Worm (Caenorhabditis elegans) whole organism, dauer: ENCODE results near the gene F55C5.10.

Experiments used
- unc-62 ChIP-seq: sonication (generic microtip); optimal IDR thresholded peaks from 2 replicates; lab custom pipeline; 2017; ENCODE audit warnings: missing biosample characterization, missing genetic modification reagents, missing genetic modification characterization

The F55C5.10 gene

DNA sequence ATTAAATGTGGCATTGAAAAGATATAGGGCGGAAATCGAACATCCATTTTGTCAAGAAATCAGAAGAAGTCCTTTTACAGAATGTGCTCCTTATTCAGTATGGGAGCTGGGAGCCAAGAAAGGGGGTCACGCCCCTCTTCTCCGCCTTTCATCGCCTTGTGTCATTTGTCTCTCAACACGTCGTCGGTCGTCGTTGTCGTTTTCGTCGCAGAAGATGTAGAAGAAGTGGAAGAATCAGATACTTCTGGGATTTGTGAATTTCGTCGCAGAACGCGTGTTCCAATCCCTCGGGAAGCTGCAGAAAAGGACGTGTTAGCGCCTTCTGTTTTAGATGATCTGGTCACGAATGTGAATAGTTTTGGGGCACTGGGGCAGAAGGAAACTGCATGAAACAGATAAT, 6.3 kb upstream of the F55C5.10 start, which contains the start of gene bnc-1:
Gene bnc-1 (minus strand): TSS at position 101 of the 400 bp plus-strand sequence.
- no peak for TF ChIP-seq unc-62 (GFP tag; lab: Kevin White, UChicago)

DNA sequence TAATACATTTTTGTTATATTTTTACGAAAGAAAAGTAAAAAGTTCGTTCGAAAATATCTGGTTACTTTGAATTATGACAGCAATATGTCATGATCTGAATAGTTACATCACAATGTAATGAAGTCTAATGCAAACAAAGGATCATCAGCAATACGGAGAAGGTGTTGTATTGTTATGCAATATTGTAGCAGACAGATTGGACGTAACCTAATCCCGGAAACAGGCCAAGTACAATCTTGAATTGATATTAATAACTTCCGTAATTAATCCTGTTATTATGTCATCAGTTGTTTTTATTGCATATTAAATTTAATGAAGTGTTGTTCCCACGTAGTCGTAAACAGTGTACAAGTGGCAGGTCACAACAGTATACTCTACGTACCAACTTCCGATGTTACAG, 1.8 kb upstream of the F55C5.10 start:
- no peak for TF ChIP-seq unc-62 (GFP tag; lab: Kevin White, UChicago)

DNA sequence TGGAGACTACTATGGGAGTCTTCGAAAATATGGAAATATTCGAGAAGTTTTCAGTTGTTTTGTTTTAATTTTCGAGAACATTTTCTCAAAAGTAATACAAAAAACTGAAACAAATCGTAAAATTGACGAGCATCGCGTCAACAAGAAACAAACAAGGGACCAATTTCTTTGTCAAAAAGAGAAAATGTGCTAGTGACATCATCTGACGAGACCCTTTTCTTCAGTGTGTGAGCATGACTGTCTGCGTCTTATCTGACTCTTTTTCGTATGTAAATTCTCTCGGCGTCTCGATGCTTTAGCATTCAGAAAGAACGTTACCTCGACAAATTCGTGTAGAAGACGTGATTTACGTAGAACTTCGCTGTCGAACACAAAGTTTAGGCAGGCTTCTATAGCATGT, 4.4 kb downstream of the F55C5.10 start:
- no peak for TF ChIP-seq unc-62 (GFP tag; lab: Kevin White, UChicago)

DNA sequence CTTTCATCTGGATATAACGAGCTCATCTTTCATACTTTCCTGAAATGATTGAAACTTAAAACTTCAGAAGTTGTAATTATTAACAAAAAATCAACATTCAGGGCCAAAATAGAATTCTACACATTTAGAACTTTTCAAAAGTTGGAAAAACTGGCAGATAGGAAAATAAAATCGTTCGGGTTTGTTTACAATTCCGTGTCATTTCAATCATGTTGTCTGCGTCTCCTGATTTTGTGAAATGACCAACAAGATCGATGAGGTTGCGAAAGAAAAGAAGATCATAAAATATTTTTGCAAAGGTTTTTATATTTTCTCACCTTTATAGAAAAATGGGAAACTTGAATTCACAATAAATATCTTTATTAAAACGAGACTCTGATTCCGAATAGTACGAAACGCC, 5.3 kb downstream of the F55C5.10 start, which contains the start of gene rskd-1:
Gene rskd-1 (minus strand): TSS at position 39 of the 400 bp plus-strand sequence.
- TF ChIP-seq unc-62 (GFP tag; lab: Kevin White, UChicago) = no peak

DNA sequence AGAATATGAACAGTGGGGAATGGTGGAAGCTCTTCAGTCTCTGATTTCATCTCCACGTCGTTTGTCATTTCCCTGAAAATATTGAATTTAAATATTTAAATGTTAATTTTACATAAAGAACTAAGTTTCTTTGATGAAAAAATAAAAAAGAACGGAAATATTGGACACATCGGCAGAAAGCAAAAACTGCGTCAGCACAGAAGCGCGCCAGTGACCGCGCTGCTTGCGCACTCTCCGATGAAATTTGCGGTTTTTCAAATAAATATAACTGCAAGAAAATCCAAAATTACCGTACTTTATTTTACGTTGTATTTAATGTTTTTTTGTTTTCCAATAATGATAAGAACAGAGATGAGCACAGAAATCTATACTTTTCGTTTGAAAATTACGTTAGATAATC, 8.3 kb downstream of the F55C5.10 start, which contains the start of the genes srpa-68 and srh-16:
Gene srpa-68 (minus strand): TSS at position 72 of the 400 bp plus-strand sequence.
Gene srh-16 (plus strand): TSS at position 275 of the 400 bp plus-strand sequence.
- no peak for TF ChIP-seq unc-62 (GFP tag; lab: Kevin White, UChicago)

DNA sequence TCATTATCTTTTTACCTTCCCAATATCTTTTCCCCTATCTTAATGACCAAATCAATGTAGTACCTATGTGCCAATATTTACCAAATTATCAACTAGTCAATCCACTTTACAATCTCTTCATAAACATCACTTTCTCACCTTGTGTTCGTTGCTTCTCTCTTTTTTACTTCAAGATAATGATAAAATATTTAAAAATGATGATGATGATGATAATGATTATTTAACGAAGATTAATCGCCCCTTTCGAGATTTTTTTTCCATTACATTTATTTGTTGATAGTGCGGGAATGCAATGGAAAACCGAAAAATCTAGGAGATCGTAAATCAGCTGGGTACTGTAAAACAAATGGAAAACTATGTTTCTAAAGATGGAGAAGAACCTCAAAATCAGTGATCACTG, 10.8 kb downstream of the F55C5.10 start:
- TF ChIP-seq unc-62 (GFP tag; lab: Kevin White, UChicago) = no peak

DNA sequence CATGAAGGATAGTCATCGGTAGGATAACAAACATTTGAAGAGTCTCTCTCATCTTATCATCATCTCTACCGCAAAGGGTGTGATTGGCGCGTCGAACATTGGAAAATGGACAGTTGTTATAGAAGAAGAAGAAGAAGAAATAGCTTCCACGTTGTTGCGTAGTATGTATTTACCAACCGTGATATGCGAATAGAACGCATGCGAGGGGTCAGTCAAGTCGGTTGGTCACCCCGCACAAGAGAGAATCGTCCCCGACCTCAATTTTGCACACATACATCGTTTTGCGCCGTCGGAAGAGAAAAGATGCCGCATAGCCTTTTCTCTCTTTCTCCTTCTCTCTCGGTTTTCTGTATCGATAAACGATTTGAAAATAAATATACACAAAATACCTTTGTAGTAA, 11.7 kb downstream of the F55C5.10 start:
- TF ChIP-seq unc-62 (GFP tag; lab: Kevin White, UChicago) = no peak

DNA sequence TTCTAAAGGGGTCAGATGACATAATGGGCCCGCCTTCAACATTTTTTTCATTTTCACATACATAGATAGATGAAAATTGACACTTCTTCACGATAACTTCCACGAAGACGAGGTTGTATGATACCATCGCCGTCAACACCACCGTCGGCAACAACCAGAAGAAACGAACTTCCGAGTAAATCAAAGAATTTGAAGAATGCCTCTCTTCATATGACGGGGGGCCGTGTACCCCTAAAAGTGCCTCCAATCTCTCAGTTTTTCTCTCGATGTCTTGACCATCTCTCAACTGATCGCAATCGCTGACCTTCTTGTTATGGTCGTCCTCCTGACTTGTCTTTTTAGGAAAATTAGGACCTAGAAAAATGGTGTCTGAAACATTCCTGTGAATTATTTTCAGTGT, 12.2 kb downstream of the F55C5.10 start:
- no peak for TF ChIP-seq unc-62 (GFP tag; lab: Kevin White, UChicago)

DNA sequence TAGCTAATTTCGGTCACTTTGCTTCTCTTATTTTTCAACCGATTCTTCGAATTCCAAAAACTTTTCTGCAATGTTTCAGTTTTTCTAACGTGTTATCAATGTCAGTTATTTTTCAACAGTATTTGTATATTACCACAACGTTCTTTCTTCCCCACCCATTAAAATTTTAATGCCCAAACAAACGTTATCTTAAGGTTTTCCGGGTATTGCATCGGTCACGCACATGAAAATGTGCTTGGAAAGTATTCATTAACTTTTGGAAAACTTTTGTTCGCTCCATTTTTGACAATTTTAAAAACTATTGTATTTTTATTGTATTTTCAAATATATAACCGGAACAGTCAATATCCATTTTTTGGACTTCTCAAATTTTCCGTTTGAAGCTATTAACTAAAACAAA, 12.8 kb downstream of the F55C5.10 start:
- no peak for TF ChIP-seq unc-62 (GFP tag; lab: Kevin White, UChicago)

DNA sequence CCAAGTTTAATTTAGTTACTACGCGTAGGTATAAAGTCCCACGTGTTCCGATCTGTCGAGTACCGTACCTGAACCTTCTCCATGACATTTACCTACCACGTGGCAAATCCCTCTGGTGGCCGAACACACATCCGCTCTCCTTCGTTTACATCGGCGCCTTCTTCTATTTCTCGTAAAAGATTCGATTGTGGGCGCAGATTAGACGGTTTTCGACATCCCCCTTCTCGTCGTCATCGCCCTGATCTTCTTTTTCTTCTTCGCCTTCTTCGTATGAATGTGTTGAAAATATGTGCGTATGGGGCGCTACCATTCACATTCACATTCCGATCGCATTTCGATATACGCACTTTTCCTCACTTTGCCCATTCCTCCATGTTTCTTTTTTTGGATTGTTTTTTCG, 13.5 kb downstream of the F55C5.10 start:
- TF ChIP-seq unc-62 (GFP tag; lab: Kevin White, UChicago) = no peak

DNA sequence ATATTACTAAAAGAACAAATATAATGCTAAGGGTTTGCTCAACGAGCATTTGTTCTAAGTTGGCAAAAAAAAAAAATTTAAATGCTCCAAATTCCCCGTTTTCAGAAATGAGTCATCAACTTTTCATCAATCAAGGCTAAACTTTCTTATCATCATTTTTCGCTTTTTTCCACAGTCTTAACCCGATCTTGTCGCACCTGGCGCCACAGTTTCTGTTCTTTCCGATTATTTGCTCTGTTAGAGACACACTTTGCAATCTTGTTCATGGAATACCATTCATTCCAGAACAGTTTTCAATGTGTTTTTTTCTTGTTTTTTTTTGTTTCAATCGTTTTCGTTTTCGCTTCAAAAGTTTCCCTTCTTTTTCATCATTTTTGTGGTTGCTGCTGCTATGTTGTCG, 14.9 kb downstream of the F55C5.10 start:
- no peak for TF ChIP-seq unc-62 (GFP tag; lab: Kevin White, UChicago)

DNA sequence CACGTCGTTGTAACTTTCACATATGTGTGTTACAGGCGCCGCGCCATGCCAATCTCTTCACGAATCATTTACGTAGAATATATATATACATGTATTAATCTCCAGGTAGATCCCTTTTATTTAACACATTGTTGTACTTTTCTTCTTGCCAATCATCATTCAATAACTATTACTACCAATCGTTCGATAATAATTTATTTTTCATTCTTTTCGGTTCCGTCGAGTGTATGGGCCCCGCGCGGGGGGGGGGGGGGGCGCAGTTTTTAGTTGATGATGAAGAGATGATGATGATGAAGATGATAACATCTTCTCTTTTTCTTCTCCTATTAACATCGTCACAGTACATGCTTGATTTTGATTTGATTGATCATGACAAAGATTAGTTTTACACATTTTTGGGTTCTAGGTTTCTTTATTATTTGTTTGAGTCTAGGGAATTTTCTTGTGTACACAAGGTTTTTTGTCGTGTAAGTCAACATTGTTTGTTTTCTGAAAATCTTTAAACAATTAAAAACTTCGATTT, 16.0 kb downstream of the F55C5.10 start:
- no peak for TF ChIP-seq unc-62 (GFP tag; lab: Kevin White, UChicago)

DNA sequence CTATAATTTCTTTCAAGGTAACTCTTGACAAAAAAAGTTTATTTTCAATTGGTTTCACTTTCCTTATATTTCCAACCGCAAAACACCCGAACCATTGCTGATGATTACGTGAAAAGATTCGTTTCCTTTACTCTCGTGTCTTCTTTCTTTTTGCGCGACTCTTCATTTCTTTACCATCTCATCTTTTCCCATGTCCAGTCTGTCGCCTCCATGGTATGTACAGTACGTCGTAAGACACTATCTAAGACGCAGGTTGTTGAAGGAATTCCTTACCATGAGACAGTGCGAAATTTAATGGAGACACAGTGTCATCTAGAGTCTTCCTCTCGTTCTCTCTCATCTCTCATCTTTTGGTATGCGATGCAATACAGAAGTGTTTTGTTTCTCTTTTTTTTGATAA, 16.9 kb downstream of the F55C5.10 start:
- no peak for TF ChIP-seq unc-62 (GFP tag; lab: Kevin White, UChicago)

DNA sequence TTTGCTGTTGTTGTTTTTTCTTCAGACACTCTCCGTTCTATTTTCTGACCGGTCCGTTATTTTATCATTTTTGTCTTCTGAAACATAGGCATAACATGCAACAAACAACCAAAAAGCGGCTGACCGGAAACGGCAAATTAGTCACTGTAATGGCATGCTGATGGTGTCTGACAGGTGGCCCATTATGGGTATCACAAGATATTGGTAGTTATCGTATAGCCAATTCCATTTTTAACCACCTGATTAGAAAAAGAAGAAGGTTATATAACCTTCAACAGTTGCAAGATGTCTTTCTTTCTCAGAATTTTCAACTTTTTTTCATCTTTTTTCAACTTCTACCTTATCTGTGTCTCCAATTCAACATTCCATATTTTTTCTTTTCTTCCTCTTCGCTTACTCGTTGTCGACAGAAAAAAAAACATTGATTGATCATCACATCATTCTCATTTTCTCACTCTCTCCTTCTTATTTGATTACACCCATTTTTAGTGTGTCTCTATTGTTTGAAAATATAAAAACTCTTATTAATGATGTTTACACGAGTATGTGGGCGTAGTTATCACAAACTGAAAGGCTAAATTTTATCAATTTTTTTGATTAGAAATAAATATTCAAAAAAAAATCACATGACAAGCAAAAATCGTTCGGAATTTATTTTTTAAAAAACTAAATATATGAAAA, 17.6 kb downstream of the F55C5.10 start:
- TF ChIP-seq unc-62 (GFP tag; lab: Kevin White, UChicago) = no peak

DNA sequence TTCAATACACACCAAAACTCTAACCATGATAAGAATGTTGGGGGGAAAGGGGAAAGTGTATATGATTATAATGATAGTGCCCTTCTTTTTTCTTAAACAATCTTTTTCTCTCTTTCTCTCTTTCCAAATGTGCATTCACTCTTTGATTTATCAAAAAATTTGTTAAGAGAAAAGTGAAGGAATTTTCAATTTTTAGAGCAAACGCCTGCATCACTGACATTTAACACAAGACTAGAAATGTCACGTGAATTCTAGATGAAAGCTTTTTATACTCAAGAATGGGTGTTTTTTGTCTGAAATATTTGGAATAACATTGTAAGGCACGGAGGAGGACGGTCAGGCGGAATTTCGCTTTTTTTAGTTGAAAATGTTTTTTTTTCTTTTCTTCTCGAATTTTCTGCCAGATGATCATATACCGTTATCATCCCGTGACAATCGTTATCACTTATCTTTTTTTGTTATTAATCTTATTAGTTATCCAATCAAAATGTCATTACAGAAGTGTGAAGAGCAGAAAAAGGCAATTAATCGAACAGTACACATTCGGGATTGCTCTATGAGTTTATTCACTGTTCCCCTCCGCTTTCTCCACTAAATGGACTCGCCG, 18.8 kb downstream of the F55C5.10 start, which contains the start of the genes frm-7 and F55C5.17:
Gene frm-7 (plus strand): TSS at position 500 of the 607 bp plus-strand sequence.
Gene F55C5.17 (plus strand): TSS at position 557 of the 607 bp plus-strand sequence.
- no peak for TF ChIP-seq unc-62 (GFP tag; lab: Kevin White, UChicago)

DNA sequence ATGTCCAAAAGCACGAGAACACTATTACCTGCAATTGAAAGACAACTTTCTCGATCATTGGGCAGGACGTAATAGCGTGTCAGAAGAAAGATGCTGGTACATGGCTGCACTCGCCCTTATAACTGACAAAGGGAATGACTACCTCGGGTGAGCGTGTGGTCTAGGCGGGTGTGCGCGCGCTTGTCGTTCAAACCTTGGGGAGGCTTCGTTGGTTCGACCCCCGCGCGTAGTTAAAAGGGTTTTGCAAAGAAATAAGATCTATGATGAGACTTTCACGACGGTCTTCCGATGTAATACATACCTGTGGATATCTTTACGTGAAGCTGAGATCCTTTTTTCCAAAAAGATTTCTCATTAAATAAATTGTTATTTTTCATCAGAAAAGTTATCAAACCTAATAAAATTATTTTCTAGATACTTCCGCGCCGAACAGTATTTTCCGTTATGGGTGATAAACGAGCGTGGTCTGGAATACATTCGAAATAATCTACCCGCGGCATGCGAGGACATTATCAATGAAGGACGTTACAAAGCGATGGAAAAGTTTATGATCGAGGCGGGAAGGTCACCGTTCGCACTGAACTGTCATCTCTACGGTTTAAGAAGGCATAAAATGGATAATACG, 20.3 kb downstream of the F55C5.10 start:
- no peak for TF ChIP-seq unc-62 (GFP tag; lab: Kevin White, UChicago)
